Fruit fly (Drosophila melanogaster) whole organism, embryonic: Measurements from ENCODE around the gene CG6055.

Source experiments
- CG3163 ChIP-seq: fragments of 200-800 bp; sonication (Bioruptor generic); optimal IDR thresholded peaks from 3 replicates; lab custom pipeline; 2016; ENCODE audit warnings: missing biosample characterization, missing genetic modification characterization
- CG34224 ChIP-seq: fragments of 200-800 bp; sonication (Bioruptor generic); IDR thresholded peaks from 3 replicates; pipeline ENCODE4 v1.3.6; 2022; ENCODE audit warnings: missing biosample characterization, missing genetic modification characterization; ENCODE audit not compliant: partially characterized antibody
- z ChIP-seq: fragments of 200-800 bp; sonication (Bioruptor generic); IDR thresholded peaks from 3 replicates; pipeline ENCODE4 v1.3.6; 2022; ENCODE audit warnings: missing biosample characterization, missing genetic modification characterization

- TF ChIP-seq CG3163 (GFP tag; lab: Kevin White, UChicago), result no peak
- no peak for TF ChIP-seq CG34224 (GFP tag; lab: Robert Waterston, UW)
- TF ChIP-seq z, result no peak
Observed at dm6 chr2L:7519580-7520174, 53.3 kb downstream of the CG6055 start.
